Worm (Caenorhabditis elegans) whole organism, late embryonic: ENCODE data around the gene sri-66.
A peak's percentile ranks its signal among the peaks of the same experiment; 100 is the strongest.

Source experiments
- C08G9.2 ChIP-seq: sonication (generic microtip); optimal IDR thresholded peaks from 2 replicates; lab custom pipeline; 2016; ENCODE audit warnings: mild to moderate bottlenecking, missing genetic modification characterization, moderate library complexity, missing compliant biosample characterization
- K02D7.2 ChIP-seq: sonication (generic microtip); optimal IDR thresholded peaks from 2 replicates; lab custom pipeline; 2017; ENCODE audit warnings: mild to moderate bottlenecking, missing genetic modification characterization, missing compliant biosample characterization
- K09A11.1 ChIP-seq: sonication (generic microtip); optimal IDR thresholded peaks from 2 replicates; lab custom pipeline; 2017; ENCODE audit warnings: antibody characterized with exemption, mild to moderate bottlenecking, missing genetic modification characterization, missing compliant biosample characterization; ENCODE audit not compliant: insufficient read depth
- Y22D7AL.16 ChIP-seq: sonication (generic microtip); optimal IDR thresholded peaks from 2 replicates; lab custom pipeline; 2016; ENCODE audit warnings: missing genetic modification characterization, missing compliant biosample characterization
- ceh-18 ChIP-seq: sonication (generic microtip); optimal IDR thresholded peaks from 2 replicates; lab custom pipeline; 2016; ENCODE audit warnings: missing genetic modification characterization, missing compliant biosample characterization
- ceh-19 ChIP-seq: fragments of 200-800 bp; sonication (Bioruptor generic); optimal IDR thresholded peaks from 2 replicates; lab custom pipeline; 2018; ENCODE audit warnings: mild to moderate bottlenecking, missing genetic modification characterization, missing compliant biosample characterization
- ceh-2 ChIP-seq: sonication (generic microtip); optimal IDR thresholded peaks from 2 replicates; lab custom pipeline; 2016; ENCODE audit warnings: missing genotype, missing genetic modification characterization, missing compliant biosample characterization
- ceh-30 ChIP-seq: fragments of 150-350 bp; optimal IDR thresholded peaks from 2 replicates; lab custom pipeline; 2014; ENCODE audit warnings: missing biosample characterization, missing genetic modification characterization
- ceh-6 ChIP-seq: fragments of 200-800 bp; sonication (Bioruptor generic); optimal IDR thresholded peaks from 2 replicates; lab custom pipeline; 2018; ENCODE audit warnings: mild to moderate bottlenecking, missing genetic modification characterization, missing compliant biosample characterization
- che-1 ChIP-seq: sonication (generic microtip); optimal IDR thresholded peaks from 2 replicates; lab custom pipeline; 2016; ENCODE audit warnings: mild to moderate bottlenecking, missing genetic modification characterization, missing compliant biosample characterization
- dmd-4 ChIP-seq: sonication (generic microtip); optimal IDR thresholded peaks from 2 replicates; lab custom pipeline; 2016; ENCODE audit warnings: borderline replicate concordance, missing genetic modification characterization, missing compliant biosample characterization
- elt-4 ChIP-seq: sonication (generic microtip); optimal IDR thresholded peaks from 2 replicates; lab custom pipeline; 2016; ENCODE audit warnings: missing genetic modification characterization, missing compliant biosample characterization
- ets-4 ChIP-seq: sonication (generic microtip); optimal IDR thresholded peaks from 2 replicates; lab custom pipeline; 2016; ENCODE audit warnings: missing genetic modification characterization, missing compliant biosample characterization
- fax-1 ChIP-seq: sonication (generic microtip); optimal IDR thresholded peaks from 2 replicates; lab custom pipeline; 2016; ENCODE audit warnings: missing genotype, missing genetic modification characterization, missing compliant biosample characterization
- fkh-10 ChIP-seq: fragments of 150-350 bp; optimal IDR thresholded peaks from 2 replicates; lab custom pipeline; 2014; ENCODE audit warnings: missing biosample characterization, missing genetic modification reagents, missing genetic modification characterization
- fkh-6 ChIP-seq: sonication (generic microtip); optimal IDR thresholded peaks from 2 replicates; lab custom pipeline; 2016; ENCODE audit warnings: missing genetic modification characterization, missing compliant biosample characterization
- gmeb-2 ChIP-seq: sonication (generic microtip); optimal IDR thresholded peaks from 2 replicates; lab custom pipeline; 2016; ENCODE audit warnings: missing genetic modification characterization, inconsistent platforms, missing compliant biosample characterization
- hlh-13 ChIP-seq: fragments of 200-800 bp; sonication (Bioruptor generic); optimal IDR thresholded peaks from 2 replicates; lab custom pipeline; 2018; ENCODE audit warnings: mild to moderate bottlenecking, missing genetic modification characterization, missing compliant biosample characterization
- hlh-15 ChIP-seq: sonication (generic microtip); optimal IDR thresholded peaks from 2 replicates; lab custom pipeline; 2016; ENCODE audit warnings: missing genetic modification characterization, missing compliant biosample characterization
- hlh-30 ChIP-seq: sonication (generic microtip); optimal IDR thresholded peaks from 2 replicates; lab custom pipeline; 2017; ENCODE audit warnings: antibody characterized with exemption, missing genetic modification characterization, missing compliant biosample characterization; ENCODE audit not compliant: insufficient read depth
- hlh-6 ChIP-seq: sonication (generic microtip); optimal IDR thresholded peaks from 2 replicates; lab custom pipeline; 2016; ENCODE audit warnings: missing genotype, missing genetic modification characterization, missing compliant biosample characterization
- hlh-8 ChIP-seq: sonication (generic microtip); optimal IDR thresholded peaks from 2 replicates; lab custom pipeline; 2016; ENCODE audit warnings: missing genotype, missing genetic modification characterization, missing compliant biosample characterization
- lim-6 ChIP-seq: sonication (generic microtip); optimal IDR thresholded peaks from 2 replicates; lab custom pipeline; 2016; ENCODE audit warnings: missing genetic modification characterization, missing compliant biosample characterization
- lin-11 ChIP-seq: fragments of 200-800 bp; sonication (Bioruptor generic); optimal IDR thresholded peaks from 2 replicates; lab custom pipeline; 2018; ENCODE audit warnings: mild to moderate bottlenecking, missing genetic modification characterization, missing compliant biosample characterization
- madf-2 ChIP-seq: sonication (generic microtip); optimal IDR thresholded peaks from 2 replicates; lab custom pipeline; 2017; ENCODE audit warnings: missing genetic modification characterization, missing compliant biosample characterization
- mec-3 ChIP-seq: sonication (generic microtip); optimal IDR thresholded peaks from 2 replicates; lab custom pipeline; 2016; ENCODE audit warnings: borderline replicate concordance, missing genetic modification characterization, missing compliant biosample characterization
- nhr-232 ChIP-seq: sonication (generic microtip); optimal IDR thresholded peaks from 2 replicates; lab custom pipeline; 2016; ENCODE audit warnings: missing genetic modification characterization, missing compliant biosample characterization
- odd-2 ChIP-seq: sonication (generic microtip); optimal IDR thresholded peaks from 2 replicates; lab custom pipeline; 2017; ENCODE audit warnings: antibody characterized with exemption, mild to moderate bottlenecking, missing genetic modification characterization, missing compliant biosample characterization
- pag-3 ChIP-seq: sonication (generic microtip); optimal IDR thresholded peaks from 2 replicates; lab custom pipeline; 2016; ENCODE audit warnings: missing compliant biosample characterization, missing genetic modification characterization, borderline replicate concordance
- pax-1 ChIP-seq: fragments of 150-350 bp; optimal IDR thresholded peaks from 2 replicates; lab custom pipeline; 2014; ENCODE audit warnings: missing biosample characterization, missing genetic modification characterization
- pha-4 ChIP-seq: fragments of 150-350 bp; optimal IDR thresholded peaks from 2 replicates; lab custom pipeline; 2018; ENCODE audit warnings: missing biosample characterization, missing genetic modification reagents, missing genetic modification characterization
- pqm-1 ChIP-seq: sonication (generic microtip); optimal IDR thresholded peaks from 2 replicates; lab custom pipeline; 2016; ENCODE audit warnings: missing genetic modification characterization, missing compliant biosample characterization
- pros-1 ChIP-seq: fragments of 150-350 bp; optimal IDR thresholded peaks from 2 replicates; lab custom pipeline; 2014; ENCODE audit warnings: missing biosample characterization, missing genetic modification reagents, missing genetic modification characterization
- rnt-1 ChIP-seq: sonication (generic microtip); optimal IDR thresholded peaks from 2 replicates; lab custom pipeline; 2016; ENCODE audit warnings: missing genetic modification characterization, missing compliant biosample characterization
- sox-2 ChIP-seq: fragments of 200-800 bp; sonication (Bioruptor generic); IDR thresholded peaks from 2 replicates; pipeline ENCODE4 v1.3.6; 2022; ENCODE audit warnings: missing genetic modification reagents, missing genetic modification characterization, missing compliant biosample characterization
- syd-9 ChIP-seq: sonication (generic microtip); optimal IDR thresholded peaks from 2 replicates; lab custom pipeline; 2016; ENCODE audit warnings: mild to moderate bottlenecking, missing genetic modification characterization, moderate library complexity, missing compliant biosample characterization
- unc-86 ChIP-seq: sonication (generic microtip); optimal IDR thresholded peaks from 2 replicates; lab custom pipeline; 2016; ENCODE audit warnings: missing genetic modification characterization, missing compliant biosample characterization

sri-66 gene

ce11 chrV:17021361-17021760, 38.7 kb upstream of the sri-66 start, which contains the start of gene F49H6.12:
Gene F49H6.12 (minus strand): TSS chrV:17021461.
- no peak for TF ChIP-seq pqm-1 (tag; lab: Kevin White, UChicago)
- TF ChIP-seq pros-1 (tag; lab: Kevin White, UChicago), result no peak
- TF ChIP-seq ets-4, result no peak
- TF ChIP-seq ceh-19 (GFP tag; lab: Kevin White, UChicago), result no peak
- no peak for TF ChIP-seq hlh-6 (tag; lab: Kevin White, UChicago)
- no peak for TF ChIP-seq dmd-4
- no peak for TF ChIP-seq fkh-6 (tag; lab: Kevin White, UChicago)
- no peak for TF ChIP-seq mec-3 (tag; lab: Kevin White, UChicago)

- TF ChIP-seq pag-3 (tag; lab: Kevin White, UChicago), result peak; percentile 66
Observed at ce11 chrV:17022100-17022499, 38.0 kb upstream of the sri-66 start.

- TF ChIP-seq madf-2 (tag; lab: Kevin White, UChicago) (no peak), fkh-6 (tag; lab: Kevin White, UChicago) (no peak), che-1 (tag; lab: Kevin White, UChicago) (no peak), K02D7.2 (tag; lab: Kevin White, UChicago) (no peak), ceh-2 (tag; lab: Kevin White, UChicago) (no peak), ceh-6 (no peak), sox-2 (no peak), fax-1 (no peak), gmeb-2 (tag; lab: Kevin White, UChicago) (no peak), fkh-10 (GFP tag; lab: Kevin White, UChicago) (no peak), hlh-30 (tag; lab: Kevin White, UChicago) (no peak), pax-1 (tag; lab: Kevin White, UChicago) (no peak), ceh-19 (GFP tag; lab: Kevin White, UChicago) (no peak), odd-2 (tag; lab: Kevin White, UChicago) (no peak), rnt-1 (tag; lab: Kevin White, UChicago) (no peak), dmd-4 (no peak), elt-4 (tag; lab: Kevin White, UChicago) (no peak), ceh-18 (tag; lab: Kevin White, UChicago) (no peak), hlh-15 (tag; lab: Kevin White, UChicago) (no peak)
Observed at ce11 chrV:17022613-17023322, 37.3 kb upstream of the sri-66 start, which contains the start of the genes F49H6.8 and F49H6.5. Gene F49H6.8 (minus strand): TSS chrV:17022663. Gene F49H6.5 (plus strand): TSS chrV:17023241.

- TF ChIP-seq K09A11.1 (tag; lab: Kevin White, UChicago), result no peak
- no peak for TF ChIP-seq nhr-232 (tag; lab: Kevin White, UChicago)
- no peak for TF ChIP-seq pros-1 (tag; lab: Kevin White, UChicago)
- TF ChIP-seq dmd-4, result no peak
- no peak for TF ChIP-seq Y22D7AL.16
- TF ChIP-seq C08G9.2, result no peak
- no peak for TF ChIP-seq syd-9 (tag; lab: Kevin White, UChicago)
- no peak for TF ChIP-seq unc-86
- no peak for TF ChIP-seq ceh-30 (tag; lab: Kevin White, UChicago)
- TF ChIP-seq hlh-13 (GFP tag; lab: Kevin White, UChicago), result no peak
- TF ChIP-seq lin-11, result no peak
- TF ChIP-seq pha-4 (tag; lab: Kevin White, UChicago), result no peak
- no peak for TF ChIP-seq ceh-19 (GFP tag; lab: Kevin White, UChicago)
- no peak for TF ChIP-seq pqm-1 (tag; lab: Kevin White, UChicago)
- no peak for TF ChIP-seq lim-6
- no peak for TF ChIP-seq hlh-8 (tag; lab: Kevin White, UChicago)
Observed at ce11 chrV:17026289-17026688, 33.8 kb upstream of the sri-66 start, which contains the start of gene F49H6.15. Gene F49H6.15 (minus strand): TSS chrV:17026389.
